Fruit fly (Drosophila melanogaster) whole organism, prepupa: ENCODE measurements around the gene CG15414.

ENCODE experiments used
- CG10669 ChIP-seq: fragments of 200-800 bp; sonication (Bioruptor generic); optimal IDR thresholded peaks from 3 replicates; lab custom pipeline; 2018; ENCODE audit warnings: missing biosample characterization, mild to moderate bottlenecking, missing genetic modification characterization, moderate library complexity
- CG11294 ChIP-seq: fragments of 200-800 bp; sonication (Bioruptor generic); IDR thresholded peaks from 2 replicates; pipeline ENCODE4 v1.3.6; 2022; ENCODE audit warnings: missing biosample characterization, missing genetic modification characterization
- CG11762 ChIP-seq: fragments of 200-800 bp; sonication (Bioruptor generic); optimal IDR thresholded peaks from 3 replicates; lab custom pipeline; 2016; ENCODE audit warnings: missing biosample characterization, missing genetic modification characterization; ENCODE audit not compliant: insufficient read depth
- CG11902 ChIP-seq: fragments of 200-800 bp; sonication (Bioruptor generic); optimal IDR thresholded peaks from 3 replicates; lab custom pipeline; 2016; ENCODE audit warnings: missing biosample characterization, missing genetic modification characterization
- CG16779 ChIP-seq: fragments of 200-800 bp; sonication (Bioruptor generic); optimal IDR thresholded peaks from 3 replicates; lab custom pipeline; 2017; ENCODE audit warnings: missing biosample characterization, mild to moderate bottlenecking, missing genetic modification characterization
- CG31627 ChIP-seq: fragments of 200-800 bp; sonication (Bioruptor generic); optimal IDR thresholded peaks from 3 replicates; lab custom pipeline; 2016; ENCODE audit warnings: missing biosample characterization, missing genetic modification characterization
- CG32006 ChIP-seq: fragments of 200-800 bp; sonication (Bioruptor generic); optimal IDR thresholded peaks from 3 replicates; lab custom pipeline; 2017; ENCODE audit warnings: missing biosample characterization, mild to moderate bottlenecking, missing genetic modification characterization
- CG3919 ChIP-seq: fragments of 200-800 bp; sonication (Bioruptor generic); optimal IDR thresholded peaks from 3 replicates; lab custom pipeline; 2016; ENCODE audit warnings: missing biosample characterization, missing genetic modification characterization
- CG4318 ChIP-seq: fragments of 200-800 bp; sonication (Bioruptor generic); optimal IDR thresholded peaks from 3 replicates; lab custom pipeline; 2017; ENCODE audit warnings: missing biosample characterization, mild to moderate bottlenecking, missing genetic modification characterization
- CG6163 ChIP-seq: fragments of 200-800 bp; sonication (Bioruptor generic); IDR thresholded peaks from 3 replicates; pipeline ENCODE4 v1.3.6; 2022; ENCODE audit warnings: missing biosample characterization, missing genetic modification characterization
- CG6276 ChIP-seq: fragments of 200-800 bp; sonication (Bioruptor generic); optimal IDR thresholded peaks from 2 replicates; lab custom pipeline; 2017; ENCODE audit warnings: missing biosample characterization, mild to moderate bottlenecking, missing genetic modification characterization
- CG6808 ChIP-seq: fragments of 200-800 bp; sonication (Bioruptor generic); optimal IDR thresholded peaks from 3 replicates; lab custom pipeline; 2017; ENCODE audit warnings: missing biosample characterization, missing genetic modification characterization, mild to moderate bottlenecking, moderate library complexity, missing genetic modification reagents
- CG8119 ChIP-seq: fragments of 200-800 bp; sonication (Bioruptor generic); IDR thresholded peaks from 3 replicates; pipeline ENCODE4 v1.3.6; 2022; ENCODE audit warnings: missing biosample characterization, missing genetic modification characterization
- CG8319 ChIP-seq: fragments of 200-800 bp; sonication (Bioruptor generic); optimal IDR thresholded peaks from 3 replicates; lab custom pipeline; 2016; ENCODE audit warnings: missing biosample characterization, missing genetic modification characterization
- Eip78C ChIP-seq: fragments of 200-800 bp; sonication (Bioruptor generic); peaks from one replicate; lab custom pipeline; 2016; ENCODE audit warnings: missing biosample characterization, missing genetic modification characterization
- Ets21C ChIP-seq: fragments of 200-800 bp; sonication (Bioruptor generic); optimal IDR thresholded peaks from 3 replicates; lab custom pipeline; 2016; ENCODE audit warnings: missing biosample characterization, missing genetic modification characterization
- Ets96B ChIP-seq: fragments of 200-800 bp; optimal IDR thresholded peaks from 2 replicates; lab custom pipeline; 2019; ENCODE audit warnings: missing biosample characterization, mild to moderate bottlenecking, missing genetic modification characterization, moderate library complexity
- Hr38 ChIP-seq: sonication (Bioruptor generic); optimal IDR thresholded peaks from 2 replicates; lab custom pipeline; 2016; ENCODE audit warnings: missing biosample characterization, missing genetic modification characterization
- Hr4 ChIP-seq: fragments of 200-800 bp; sonication (Bioruptor generic); optimal IDR thresholded peaks from 3 replicates; lab custom pipeline; 2016; ENCODE audit warnings: missing biosample characterization, missing genetic modification characterization
- Lpt ChIP-seq: fragments of 200-800 bp; sonication (Bioruptor generic); optimal IDR thresholded peaks from 3 replicates; lab custom pipeline; 2016; ENCODE audit warnings: missing biosample characterization, missing genetic modification characterization
- Sox14 ChIP-seq: fragments of 200-800 bp; sonication (Bioruptor generic); optimal IDR thresholded peaks from 3 replicates; lab custom pipeline; 2016; ENCODE audit warnings: missing biosample characterization, missing genetic modification characterization
- Sox15 ChIP-seq: fragments of 200-800 bp; sonication (Bioruptor generic); optimal IDR thresholded peaks from 3 replicates; lab custom pipeline; 2016; ENCODE audit warnings: missing biosample characterization, missing genetic modification characterization
- acj6 ChIP-seq: fragments of 200-800 bp; sonication (Bioruptor generic); optimal IDR thresholded peaks from 3 replicates; lab custom pipeline; 2016; ENCODE audit warnings: missing biosample characterization, missing genetic modification characterization
- cyc ChIP-seq: fragments of 200-800 bp; sonication (Bioruptor generic); optimal IDR thresholded peaks from 3 replicates; lab custom pipeline; 2016; ENCODE audit warnings: missing biosample characterization, missing genetic modification characterization
- dac ChIP-seq: fragments of 200-800 bp; sonication (Bioruptor generic); optimal IDR thresholded peaks from 2 replicates; lab custom pipeline; 2017; ENCODE audit warnings: missing biosample characterization, mild to moderate bottlenecking, missing genetic modification characterization
- eg ChIP-seq: fragments of 200-800 bp; sonication (Bioruptor generic); IDR thresholded peaks from 3 replicates; pipeline ENCODE4 v1.3.6; 2022; ENCODE audit warnings: missing biosample characterization, missing genetic modification characterization
- fd59A ChIP-seq: fragments of 200-800 bp; sonication (Bioruptor generic); optimal IDR thresholded peaks from 2 replicates; lab custom pipeline; 2017; ENCODE audit warnings: missing biosample characterization, mild to moderate bottlenecking, missing genetic modification characterization, missing genetic modification reagents
- fd85E ChIP-seq: fragments of 200-800 bp; sonication (Bioruptor generic); optimal IDR thresholded peaks from 3 replicates; lab custom pipeline; 2016; ENCODE audit warnings: missing biosample characterization, missing genetic modification characterization
- fkh ChIP-seq: fragments of 200-800 bp; sonication (Bioruptor generic); optimal IDR thresholded peaks from 3 replicates; lab custom pipeline; 2017; ENCODE audit warnings: missing biosample characterization, mild to moderate bottlenecking, missing genetic modification characterization, moderate library complexity
- lz ChIP-seq: fragments of 200-800 bp; sonication (Bioruptor generic); optimal IDR thresholded peaks from 3 replicates; lab custom pipeline; 2016; ENCODE audit warnings: missing biosample characterization, missing genetic modification characterization
- salr ChIP-seq, 2 experiments: fragments of 200-800 bp; sonication (Bioruptor generic); optimal IDR thresholded peaks; 3 replicates each; lab custom pipeline; 2016 to 2018; ENCODE audit warnings: missing biosample characterization in 2 of 2, missing genetic modification characterization in 2 of 2, mild to moderate bottlenecking in 1 of 2
- spab ChIP-seq: fragments of 200-800 bp; sonication (Bioruptor generic); optimal IDR thresholded peaks from 2 replicates; lab custom pipeline; 2017; ENCODE audit warnings: missing biosample characterization, mild to moderate bottlenecking, missing genetic modification characterization, missing genetic modification reagents
- ss ChIP-seq, 2 experiments: fragments of 200-800 bp; sonication (Bioruptor generic); optimal IDR thresholded peaks; 2 replicates in 1 of 2; 3 replicates in 1 of 2; lab custom pipeline; 2017 to 2018; ENCODE audit warnings: mild to moderate bottlenecking in 2 of 2, missing biosample characterization in 2 of 2, missing genetic modification characterization in 2 of 2, moderate library complexity in 1 of 2
- svp ChIP-seq: fragments of 200-800 bp; sonication (Bioruptor generic); peaks from one replicate; lab custom pipeline; 2016; ENCODE audit warnings: missing biosample characterization, missing genetic modification characterization
- vri ChIP-seq: fragments of 200-800 bp; sonication (Bioruptor generic); optimal IDR thresholded peaks from 3 replicates; lab custom pipeline; 2016; ENCODE audit warnings: missing biosample characterization, mild to moderate bottlenecking, missing genetic modification characterization

CG15414 gene

DNA sequence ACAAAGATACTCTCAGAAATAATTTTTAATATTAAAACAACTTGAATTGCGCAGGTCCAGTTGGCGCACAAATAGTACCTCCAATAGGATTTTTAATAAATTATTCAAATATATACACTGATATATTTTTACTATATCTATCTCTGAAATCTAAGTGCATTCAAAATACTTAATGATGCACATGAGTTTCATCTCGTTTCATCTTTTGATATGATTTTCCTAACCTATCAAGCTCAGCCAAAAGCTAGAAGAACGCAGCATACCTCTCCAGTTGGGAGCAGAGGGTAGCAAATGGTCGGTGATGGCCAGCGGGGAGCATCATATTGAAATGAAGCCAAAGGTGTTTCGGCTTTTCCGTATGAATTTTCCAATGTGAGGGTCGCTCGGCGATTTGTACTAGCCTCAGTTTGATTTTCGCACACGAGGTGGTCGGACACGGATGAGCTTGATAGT, 33.9 kb upstream of the CG15414 start, which contains the start of gene CG8852:
Gene CG8852 (plus strand): TSS at position 403 of the 453 bp plus-strand sequence.
- TF ChIP-seq Hr4 (GFP tag; lab: Kevin White, UChicago) = no peak
- TF ChIP-seq ss (GFP tag; optimal IDR thresholded peaks at IDR 0.05; lab: Kevin White, UChicago) = no peak
- no peak for TF ChIP-seq CG32006 (GFP tag; lab: Kevin White, UChicago)
- TF ChIP-seq fkh (GFP tag; lab: Kevin White, UChicago) = no peak
- TF ChIP-seq CG8319 (GFP tag; lab: Kevin White, UChicago) = no peak
- TF ChIP-seq CG11294 = no peak

DNA sequence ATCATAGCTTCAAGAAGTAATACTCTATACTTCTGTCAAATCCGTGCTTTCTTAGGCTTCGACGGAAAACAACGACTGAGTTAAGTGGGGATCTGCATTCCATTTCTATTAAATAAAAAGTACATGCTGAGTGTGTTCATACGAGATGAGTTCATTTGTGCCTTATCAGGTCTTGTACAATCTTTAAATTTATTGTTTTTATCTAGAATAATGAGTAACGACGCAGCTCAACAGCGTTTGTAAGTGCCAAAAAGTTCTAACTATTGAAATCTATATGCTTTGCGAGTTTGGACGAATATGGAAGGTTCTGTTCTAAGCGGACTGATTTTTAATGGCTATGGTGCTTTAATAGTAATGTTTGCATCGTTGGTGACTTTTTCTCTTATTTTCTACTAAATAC, 33.1 kb upstream of the CG15414 start, which contains the start of gene Sr-CIV:
Gene Sr-CIV (minus strand): TSS at position 101 of the 400 bp plus-strand sequence.
- TF ChIP-seq fd85E (no peak), cyc (no peak), Sox14 (no peak), ss (GFP tag; optimal IDR thresholded peaks at IDR 0.05; lab: Kevin White, UChicago) (no peak), Ets21C (GFP tag; lab: Kevin White, UChicago) (no peak), CG31627 (GFP tag; lab: Kevin White, UChicago) (no peak), CG6276 (no peak), CG6808 (GFP tag; lab: Kevin White, UChicago) (no peak), Sox15 (GFP tag; lab: Kevin White, UChicago) (no peak), CG8119 (GFP tag; lab: Robert Waterston, UW) (no peak), spab (GFP tag; lab: Kevin White, UChicago) (no peak), eg (GFP tag; lab: Robert Waterston, UW) (no peak), fkh (GFP tag; lab: Kevin White, UChicago) (no peak), CG3919 (no peak), Hr38 (GFP tag; lab: Kevin White, UChicago) (no peak), dac (GFP tag; lab: Kevin White, UChicago) (no peak), CG16779 (no peak), Ets96B (no peak), acj6 (GFP tag; lab: Kevin White, UChicago) (no peak), CG11762 (GFP tag; lab: Kevin White, UChicago) (no peak)
- TF ChIP-seq, all 60 proteins: peak for 0

DNA sequence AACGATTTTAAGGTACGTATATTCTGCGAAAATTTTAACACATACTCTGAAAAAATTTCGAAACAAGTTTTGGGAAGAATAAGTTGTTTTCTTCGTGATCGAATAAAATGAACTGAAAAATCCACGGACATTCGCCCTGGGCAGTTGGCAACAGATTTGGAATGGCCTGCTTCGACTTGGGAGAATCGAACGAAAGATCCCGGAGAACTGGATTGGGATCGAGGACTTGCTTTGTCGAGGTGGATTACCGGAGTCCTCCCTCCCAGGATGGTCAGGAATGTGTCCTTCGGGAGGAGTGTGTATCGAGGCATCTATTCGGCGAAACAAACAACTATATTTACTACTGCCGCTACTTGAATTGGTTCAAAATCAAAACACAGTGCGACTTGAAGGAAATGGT, 28.7 kb upstream of the CG15414 start, which contains the start of the genes CG3213 and CG8851:
Gene CG3213 (minus strand): TSS at position 101 of the 400 bp plus-strand sequence.
Gene CG8851 (plus strand): TSS at position 127 of the 400 bp plus-strand sequence.
- TF ChIP-seq CG11294 (no peak), CG3919 (no peak), CG11902 (GFP tag; lab: Kevin White, UChicago) (no peak), Lpt (GFP tag; lab: Kevin White, UChicago) (no peak), CG8119 (GFP tag; lab: Robert Waterston, UW) (no peak), CG6163 (GFP tag; lab: Robert Waterston, UW) (no peak), Hr4 (GFP tag; lab: Kevin White, UChicago) (no peak), fd59A (GFP tag; lab: Kevin White, UChicago) (no peak), vri (GFP tag; lab: Kevin White, UChicago) (no peak), Ets96B (no peak), lz (GFP tag; lab: Kevin White, UChicago) (no peak), CG4318 (GFP tag; lab: Kevin White, UChicago) (no peak), Eip78C (GFP tag; lab: Kevin White, UChicago) (no peak), CG11762 (GFP tag; lab: Kevin White, UChicago) (no peak), CG10669 (GFP tag; lab: Kevin White, UChicago) (no peak), salr (GFP tag; optimal IDR thresholded peaks at IDR 0.05; lab: Kevin White, UChicago) (no peak)
- TF ChIP-seq, all 60 proteins: peak for 0

DNA sequence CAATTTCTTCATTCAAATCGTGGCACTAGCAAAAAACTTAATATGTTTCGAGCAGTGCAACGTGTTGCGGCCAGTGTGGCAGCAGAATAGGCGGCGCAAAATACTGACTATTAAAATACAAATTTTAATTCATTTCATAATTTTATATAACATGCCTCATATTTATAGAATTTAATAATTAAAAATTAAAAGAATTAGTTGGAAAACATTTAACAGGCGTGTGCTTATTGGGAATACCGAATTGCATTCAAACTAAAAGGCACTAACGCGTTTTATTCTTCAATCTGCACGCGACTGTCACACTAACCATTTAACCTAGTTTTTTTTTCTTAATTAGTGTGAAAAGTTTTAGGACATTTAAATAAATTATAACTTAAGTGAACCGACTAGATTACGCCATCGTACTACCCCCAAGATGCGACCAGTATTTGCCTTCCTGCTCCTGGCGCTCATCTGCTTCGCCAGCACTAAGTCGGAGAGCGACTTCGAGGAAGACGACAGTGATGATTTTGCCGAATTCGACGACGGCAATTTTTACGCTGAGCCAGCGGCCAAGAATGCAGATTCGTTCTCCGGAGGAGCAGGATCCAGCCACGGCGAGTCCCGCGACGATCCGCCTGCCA, 23.8 kb upstream of the CG15414 start, which contains the start of the genes LeuRS and CG17593:
Gene LeuRS (minus strand): TSS at position 88 of the 623 bp plus-strand sequence.
Gene CG17593 (plus strand): TSS at position 304 of the 623 bp plus-strand sequence.
- TF ChIP-seq Hr4 (GFP tag; lab: Kevin White, UChicago) = no peak
- no peak for TF ChIP-seq fd85E
- TF ChIP-seq svp (GFP tag; lab: Kevin White, UChicago) = peak; percentile 53
